Worm (Caenorhabditis elegans) whole organism, L3 larva: ENCODE measurements around the gene C08H9.16.
"Not testable (repeated sequence)": the region's sequence is repeated elsewhere in the genome, so short reads cannot be mapped to it uniquely, and the experiment has no call there.

Experiments used
- ceh-82 ChIP-seq: fragments of 150-350 bp; optimal IDR thresholded peaks from 2 replicates; lab custom pipeline; 2014; ENCODE audit warnings: missing biosample characterization, missing genetic modification characterization
- egl-27 ChIP-seq: sonication (generic microtip); optimal IDR thresholded peaks from 4 replicates; lab custom pipeline; 2017; ENCODE audit warnings: missing biosample characterization, missing genetic modification reagents, missing genetic modification characterization
- elt-1 ChIP-seq: fragments of 150-350 bp; optimal IDR thresholded peaks from 2 replicates; lab custom pipeline; 2014; ENCODE audit warnings: missing biosample characterization, missing genetic modification characterization
- fos-1 ChIP-seq: fragments of 150-350 bp; optimal IDR thresholded peaks from 2 replicates; lab custom pipeline; 2014; ENCODE audit warnings: missing biosample characterization, missing genetic modification characterization
- mdl-1 ChIP-seq: fragments of 150-350 bp; optimal IDR thresholded peaks from 2 replicates; lab custom pipeline; 2014; ENCODE audit warnings: missing biosample characterization, missing genetic modification characterization
- nhr-12 ChIP-seq: fragments of 150-350 bp; optimal IDR thresholded peaks from 2 replicates; lab custom pipeline; 2014; ENCODE audit warnings: missing biosample characterization, missing genetic modification characterization
- nhr-237 ChIP-seq: fragments of 150-350 bp; optimal IDR thresholded peaks from 2 replicates; lab custom pipeline; 2014; ENCODE audit warnings: missing biosample characterization, missing genetic modification characterization
- nhr-77 ChIP-seq: fragments of 150-350 bp; optimal IDR thresholded peaks from 2 replicates; lab custom pipeline; 2014; ENCODE audit warnings: missing biosample characterization, missing genetic modification characterization
- unc-39 ChIP-seq: sonication (generic microtip); optimal IDR thresholded peaks from 4 replicates; lab custom pipeline; 2017; ENCODE audit warnings: missing biosample characterization, missing genetic modification characterization

DNA sequence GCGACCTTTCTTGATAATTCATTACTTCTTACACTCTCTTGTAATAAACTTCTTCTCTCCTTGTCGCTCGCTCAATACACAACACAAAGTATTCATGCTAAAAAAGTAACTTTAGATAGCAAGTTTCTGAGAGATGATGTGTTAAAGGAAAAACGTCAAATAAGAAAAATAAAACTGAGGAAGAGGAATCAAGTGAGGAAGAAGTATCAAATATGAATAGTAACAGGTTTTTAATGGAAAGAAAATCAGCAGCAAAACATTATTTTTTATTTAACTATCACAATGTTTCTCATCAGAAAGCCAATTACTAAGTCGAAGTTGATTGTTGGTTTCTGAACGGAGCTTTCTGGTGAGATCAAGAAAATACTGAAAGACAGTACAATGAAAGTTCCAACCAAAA, 26.2 kb upstream of the C08H9.16 start, which contains the start of gene chil-1:
- not testable (repeated sequence) for TF ChIP-seq nhr-237 (tag; lab: Kevin White, UChicago); nhr-12 (tag; lab: Kevin White, UChicago); ceh-82 (tag; lab: Kevin White, UChicago); fos-1 (tag; lab: Kevin White, UChicago); unc-39 (tag; lab: Kevin White, UChicago); nhr-77; elt-1; mdl-1; egl-27 (tag; lab: Kevin White, UChicago)
